Worm (Caenorhabditis elegans): ENCODE results near the gene Y54G2A.7.

DNA sequence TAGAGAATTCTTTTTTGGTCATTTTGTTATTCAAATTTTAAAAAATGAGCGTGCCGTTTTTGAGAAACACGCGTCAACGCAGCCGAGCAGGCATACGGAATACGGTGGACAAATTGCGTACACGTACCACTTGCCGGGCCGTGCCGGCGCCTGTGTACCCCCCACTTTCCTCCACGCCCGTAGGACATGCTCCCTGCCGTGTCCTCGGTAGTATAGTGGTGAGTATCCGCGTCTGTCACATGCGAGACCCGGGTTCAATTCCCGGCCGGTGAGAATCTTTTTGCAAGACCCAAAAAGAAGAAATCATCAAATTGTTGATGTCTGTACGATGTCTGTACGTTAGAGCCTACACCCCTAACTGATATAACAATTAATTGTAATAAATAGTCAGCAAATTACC lies 30.3 kb upstream of the Y54G2A.7 start:
- TF ChIP-seq ceh-28 (tag; optimal IDR thresholded peaks at IDR 0.05), result no peak
- TF ChIP-seq nhr-28 (tag; optimal IDR thresholded peaks at IDR 0.05), result no peak
- TF ChIP-seq R02D3.7 (tag; optimal IDR thresholded peaks at IDR 0.05), result no peak

All from whole organism, L3 larva.